Fruit fly (Drosophila melanogaster) whole organism, embryonic: ENCODE data around the gene y.

Source experiments
- ATbp ChIP-seq: fragments of 200-800 bp; sonication (Bioruptor generic); optimal IDR thresholded peaks from 2 replicates; lab custom pipeline; 2017; ENCODE audit warnings: missing biosample characterization, mild to moderate bottlenecking, missing genetic modification characterization, missing genetic modification reagents
- Asciz ChIP-seq: fragments of 200-800 bp; sonication (Bioruptor generic); optimal IDR thresholded peaks from 2 replicates; lab custom pipeline; 2017; ENCODE audit warnings: missing biosample characterization, mild to moderate bottlenecking, missing genetic modification characterization, missing genetic modification reagents
- Bgb ChIP-seq: fragments of 200-800 bp; sonication (Bioruptor generic); IDR thresholded peaks from 2 replicates; pipeline ENCODE4 v1.3.6; 2022; ENCODE audit warnings: missing biosample characterization, missing genetic modification characterization; ENCODE audit not compliant: partially characterized antibody
- Blimp-1 ChIP-seq: fragments of 200-800 bp; sonication (Bioruptor generic); optimal IDR thresholded peaks from 3 replicates; lab custom pipeline; 2018; ENCODE audit warnings: missing biosample characterization, missing genetic modification characterization, mild to moderate bottlenecking, moderate library complexity, missing genetic modification reagents
- CG12219 ChIP-seq: fragments of 200-800 bp; sonication (Bioruptor generic); optimal IDR thresholded peaks from 3 replicates; lab custom pipeline; 2018; ENCODE audit warnings: missing biosample characterization, mild to moderate bottlenecking, missing genetic modification characterization
- CG13296 ChIP-seq: fragments of 200-800 bp; sonication (Bioruptor generic); optimal IDR thresholded peaks from 3 replicates; lab custom pipeline; 2018; ENCODE audit warnings: missing biosample characterization, mild to moderate bottlenecking, missing genetic modification characterization
- CG15011 ChIP-seq: fragments of 200-800 bp; sonication (Bioruptor generic); optimal IDR thresholded peaks from 3 replicates; lab custom pipeline; 2018; ENCODE audit warnings: missing biosample characterization, mild to moderate bottlenecking, missing genetic modification characterization
- CG15601 ChIP-seq: fragments of 200-800 bp; sonication (Bioruptor generic); optimal IDR thresholded peaks from 3 replicates; lab custom pipeline; 2019; ENCODE audit warnings: missing biosample characterization, mild to moderate bottlenecking, missing genetic modification characterization, moderate library complexity
- CG17361 ChIP-seq: fragments of 200-800 bp; sonication (Bioruptor generic); IDR thresholded peaks from 3 replicates; pipeline ENCODE4 v1.3.6; 2022; ENCODE audit warnings: missing biosample characterization, missing genetic modification characterization
- CG2199 ChIP-seq: fragments of 200-800 bp; sonication (Bioruptor generic); IDR thresholded peaks from 3 replicates; pipeline ENCODE4 v1.3.6; 2022; ENCODE audit warnings: missing biosample characterization, missing genetic modification characterization
- CG2712 ChIP-seq: fragments of 200-800 bp; optimal IDR thresholded peaks from 3 replicates; lab custom pipeline; 2019; ENCODE audit warnings: missing biosample characterization, mild to moderate bottlenecking, missing genetic modification characterization, moderate library complexity
- CG31441 ChIP-seq: fragments of 200-800 bp; sonication (Bioruptor generic); IDR thresholded peaks from 2 replicates; pipeline ENCODE4 v1.3.6; 2022; ENCODE audit warnings: missing biosample characterization, missing genetic modification characterization
- CG3407 ChIP-seq: fragments of 200-800 bp; sonication (Bioruptor generic); optimal IDR thresholded peaks from 2 replicates; lab custom pipeline; 2018; ENCODE audit warnings: missing biosample characterization, mild to moderate bottlenecking, missing genetic modification characterization
- CG4820 ChIP-seq: fragments of 200-800 bp; sonication (Bioruptor generic); optimal IDR thresholded peaks from 3 replicates; lab custom pipeline; 2016; ENCODE audit warnings: missing biosample characterization, missing genetic modification characterization
- CG7928 ChIP-seq: fragments of 200-800 bp; sonication (Bioruptor generic); optimal IDR thresholded peaks from 2 replicates; lab custom pipeline; 2017; ENCODE audit warnings: missing biosample characterization, mild to moderate bottlenecking, missing genetic modification characterization
- CG7987 ChIP-seq: fragments of 200-800 bp; sonication (Bioruptor generic); optimal IDR thresholded peaks from 2 replicates; lab custom pipeline; 2018; ENCODE audit warnings: missing biosample characterization, mild to moderate bottlenecking, missing genetic modification characterization, moderate library complexity
- CG8924 ChIP-seq: fragments of 200-800 bp; optimal IDR thresholded peaks from 3 replicates; lab custom pipeline; 2019; ENCODE audit warnings: missing biosample characterization, mild to moderate bottlenecking, missing genetic modification characterization, moderate library complexity
- CG8944 ChIP-seq: fragments of 200-800 bp; sonication (Bioruptor generic); optimal IDR thresholded peaks from 3 replicates; lab custom pipeline; 2016; ENCODE audit warnings: missing biosample characterization, missing genetic modification characterization
- CTCF ChIP-seq: fragments of 200-800 bp; sonication (Bioruptor generic); optimal IDR thresholded peaks from 2 replicates; lab custom pipeline; 2017; ENCODE audit warnings: missing biosample characterization, mild to moderate bottlenecking, missing genetic modification characterization, moderate library complexity
- CkIIα-i1 ChIP-seq: fragments of 200-800 bp; sonication (Bioruptor generic); IDR thresholded peaks from 2 replicates; pipeline ENCODE4 v1.3.6; 2022; ENCODE audit warnings: missing biosample characterization, missing genetic modification characterization
- HmgD ChIP-seq: fragments of 200-800 bp; sonication (Bioruptor generic); optimal IDR thresholded peaks from 3 replicates; lab custom pipeline; 2016; ENCODE audit warnings: missing biosample characterization, missing genetic modification characterization
- Hr39 ChIP-seq: fragments of >200 bp; optimal IDR thresholded peaks from 2 replicates; lab custom pipeline; 2017
- MTF-1 ChIP-seq: fragments of 200-800 bp; sonication (Bioruptor generic); optimal IDR thresholded peaks from 2 replicates; lab custom pipeline; 2018; ENCODE audit warnings: missing biosample characterization, mild to moderate bottlenecking, missing genetic modification characterization, borderline replicate concordance
- Opbp ChIP-seq: fragments of 200-800 bp; sonication (Bioruptor generic); IDR thresholded peaks from 3 replicates; pipeline ENCODE4 v1.3.6; 2022; ENCODE audit warnings: missing biosample characterization, missing genetic modification characterization; ENCODE audit not compliant: partially characterized antibody
- Poxn ChIP-seq: fragments of 200-800 bp; sonication (Bioruptor generic); IDR thresholded peaks from 2 replicates; pipeline ENCODE4 v1.3.6; 2022; ENCODE audit warnings: missing biosample characterization, missing genetic modification characterization
- Spps ChIP-seq: fragments of 200-800 bp; sonication (Bioruptor generic); optimal IDR thresholded peaks from 2 replicates; lab custom pipeline; 2018; ENCODE audit warnings: missing biosample characterization, mild to moderate bottlenecking, missing genetic modification characterization
- Taf1 ChIP-seq: fragments of 200-800 bp; sonication (Bioruptor generic); IDR thresholded peaks from 2 replicates; pipeline ENCODE4 v1.3.6; 2022; ENCODE audit warnings: missing biosample characterization, missing genetic modification characterization
- YL-1 ChIP-seq: fragments of 200-800 bp; sonication (Bioruptor generic); optimal IDR thresholded peaks from 3 replicates; lab custom pipeline; 2017; ENCODE audit warnings: missing biosample characterization, mild to moderate bottlenecking, missing genetic modification characterization
- abd-A ChIP-seq: fragments of 200-800 bp; sonication (Bioruptor generic); optimal IDR thresholded peaks from 3 replicates; lab custom pipeline; 2019; ENCODE audit warnings: missing biosample characterization, mild to moderate bottlenecking, missing genetic modification characterization, moderate library complexity
- ase ChIP-seq: fragments of 200-800 bp; sonication (Bioruptor generic); IDR thresholded peaks from 3 replicates; pipeline ENCODE4 v1.3.6; 2022; ENCODE audit warnings: missing biosample characterization, missing genetic modification characterization
- bsh ChIP-seq, 2 experiments: fragments of 200-800 bp; sonication (Bioruptor generic); optimal IDR thresholded peaks; 2 replicates each; lab custom pipeline; 2017 to 2018; ENCODE audit warnings: mild to moderate bottlenecking in 2 of 2, missing biosample characterization in 2 of 2, missing genetic modification characterization in 2 of 2, moderate library complexity in 1 of 2
- dmrt11E ChIP-seq: fragments of 200-800 bp; sonication (Bioruptor generic); optimal IDR thresholded peaks from 3 replicates; lab custom pipeline; 2018; ENCODE audit warnings: missing biosample characterization, mild to moderate bottlenecking, missing genetic modification characterization, moderate library complexity
- dmrt99B ChIP-seq: fragments of 200-800 bp; sonication (Bioruptor generic); optimal IDR thresholded peaks from 2 replicates; lab custom pipeline; 2018; ENCODE audit warnings: missing biosample characterization, mild to moderate bottlenecking, missing genetic modification characterization, moderate library complexity
- ewg ChIP-seq: fragments of 200-800 bp; sonication (Bioruptor generic); optimal IDR thresholded peaks from 3 replicates; lab custom pipeline; 2017; ENCODE audit warnings: mild to moderate bottlenecking, missing biosample characterization, missing genetic modification reagents, missing genetic modification characterization
- gem ChIP-seq: fragments of 200-800 bp; sonication (Bioruptor generic); optimal IDR thresholded peaks from 2 replicates; lab custom pipeline; 2019; ENCODE audit warnings: missing biosample characterization, mild to moderate bottlenecking, missing genetic modification characterization, moderate library complexity
- lbe ChIP-seq: fragments of 200-800 bp; sonication (Bioruptor generic); optimal IDR thresholded peaks from 2 replicates; lab custom pipeline; 2016; ENCODE audit warnings: missing biosample characterization, mild to moderate bottlenecking, missing genetic modification characterization
- lola ChIP-seq, 3 experiments: fragments of >200 bp in 2 of 3; fragments of 200-800 bp in 1 of 3; sonication (Bioruptor generic) in 1 of 3; optimal IDR thresholded peaks; 2 replicates each; lab custom pipeline; 2017 to 2019; ENCODE audit warnings: missing biosample characterization in 3 of 3, missing genetic modification characterization in 3 of 3, mild to moderate bottlenecking in 1 of 3, moderate library complexity in 1 of 3
- nau ChIP-seq: fragments of 200-800 bp; sonication (Bioruptor generic); optimal IDR thresholded peaks from 3 replicates; lab custom pipeline; 2017; ENCODE audit warnings: missing biosample characterization, mild to moderate bottlenecking, missing genetic modification characterization, missing genetic modification reagents
- org-1 ChIP-seq: fragments of 200-800 bp; sonication (Bioruptor generic); optimal IDR thresholded peaks from 2 replicates; lab custom pipeline; 2017; ENCODE audit warnings: missing biosample characterization, missing genetic modification characterization
- pan ChIP-seq, 4 experiments: fragments of >200 bp in 3 of 4; fragments of 200-800 bp in 1 of 4; sonication (Bioruptor generic) in 1 of 4; optimal IDR thresholded peaks in 3 of 4; IDR thresholded peaks in 1 of 4; 2 replicates each; pipeline versions ENCODE4 v1.3.6 to Lab custom; 2017 to 2022; ENCODE audit warnings: missing biosample characterization in 2 of 4, missing genetic modification characterization in 2 of 4, mixed read lengths in 1 of 4
- phol ChIP-seq: fragments of 200-800 bp; sonication (Bioruptor generic); optimal IDR thresholded peaks from 3 replicates; lab custom pipeline; 2018; ENCODE audit warnings: missing biosample characterization, mild to moderate bottlenecking, missing genetic modification characterization, moderate library complexity
- rib ChIP-seq: fragments of 200-800 bp; sonication (Bioruptor generic); IDR thresholded peaks from 2 replicates; pipeline ENCODE4 v1.3.6; 2022; ENCODE audit warnings: missing biosample characterization, missing genetic modification characterization
- sc ChIP-seq, 3 experiments: fragments of >200 bp in 2 of 3; fragments of 200-800 bp in 1 of 3; sonication (Bioruptor generic) in 1 of 3; optimal IDR thresholded peaks; 2 replicates in 2 of 3; 3 replicates in 1 of 3; lab custom pipeline; 2017; ENCODE audit warnings: mild to moderate bottlenecking in 1 of 3, missing biosample characterization in 1 of 3, missing genetic modification characterization in 1 of 3, missing genetic modification reagents in 1 of 3
- sens ChIP-seq: fragments of 200-800 bp; sonication (Bioruptor generic); peaks from one replicate; lab custom pipeline; 2016; ENCODE audit warnings: missing biosample characterization, missing genetic modification characterization
- so ChIP-seq: fragments of 200-800 bp; sonication (Bioruptor generic); IDR thresholded peaks from 3 replicates; pipeline ENCODE4 v1.3.6; 2022; ENCODE audit warnings: missing biosample characterization, missing genetic modification characterization
- unpg ChIP-seq: fragments of 200-800 bp; sonication (Bioruptor generic); optimal IDR thresholded peaks from 3 replicates; lab custom pipeline; 2018; ENCODE audit warnings: missing biosample characterization, mild to moderate bottlenecking, missing genetic modification characterization, moderate library complexity
- usp ChIP-seq: fragments of >200 bp; optimal IDR thresholded peaks from 2 replicates; lab custom pipeline; 2017; ENCODE audit warnings: missing biosample characterization, missing genetic modification characterization

Gene y

DNA sequence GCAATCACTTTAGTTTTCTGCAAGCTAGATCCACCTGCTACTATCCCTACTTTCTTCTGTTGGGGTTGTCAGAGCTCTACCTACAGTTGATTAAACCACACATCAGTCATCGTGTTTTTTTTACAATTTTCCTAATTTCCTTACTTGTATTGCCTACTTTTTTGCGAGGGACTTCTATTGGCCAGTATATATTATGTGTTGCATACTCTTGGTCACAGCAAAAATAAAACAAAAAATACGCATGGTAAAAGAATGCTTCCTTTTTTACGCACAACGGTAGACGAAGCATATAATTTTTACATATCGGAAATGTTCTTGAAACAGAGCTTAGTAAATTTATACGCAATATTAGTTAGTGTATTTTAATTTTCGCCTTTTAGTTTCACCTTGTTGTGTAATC is 5.1 kb downstream of the y start (continued):
- peak; percentile 52 for TF ChIP-seq Bgb (GFP tag; lab: Robert Waterston, UW)
- peak; percentile 90; the same call in 2 of the 3 replicates for TF ChIP-seq CG2199 (GFP tag; lab: Robert Waterston, UW)
- TF ChIP-seq bsh (GFP tag; optimal IDR thresholded peaks at IDR 0.05; lab: Kevin White, UChicago), result peak in 1 of 2 experiments; percentile 55
- TF ChIP-seq abd-A (tag; lab: Kevin White, UChicago), result no peak
- no peak for TF ChIP-seq CG8944 (GFP tag; lab: Kevin White, UChicago)
- TF ChIP-seq YL-1 (GFP tag; lab: Kevin White, UChicago), result no peak
- TF ChIP-seq Poxn (GFP tag; lab: Robert Waterston, UW), result no peak
- TF ChIP-seq Spps (tag; lab: Kevin White, UChicago), result no peak
- TF ChIP-seq usp (GFP tag; lab: Kevin White, UChicago), result no peak
- no peak for TF ChIP-seq so (GFP tag; lab: Robert Waterston, UW)
- TF ChIP-seq CG7928 (GFP tag; lab: Kevin White, UChicago), result no peak
- TF ChIP-seq CG12219, result no peak
- 0 out of 3 replicates have a peak, but pooled peaks have one; percentile 36 for TF ChIP-seq Opbp (GFP tag; lab: Robert Waterston, UW)
- no peak for TF ChIP-seq rib (GFP tag; lab: Robert Waterston, UW)
- TF ChIP-seq org-1 (GFP tag; lab: Kevin White, UChicago), result no peak
- no peak for TF ChIP-seq Taf1 (GFP tag; lab: Robert Waterston, UW)
- TF ChIP-seq CTCF (GFP tag; lab: Kevin White, UChicago), result peak; percentile 77
- no peak for TF ChIP-seq lbe (GFP tag; lab: Kevin White, UChicago)
- no peak for TF ChIP-seq CkIIα-i1 (GFP tag; lab: Robert Waterston, UW)
- TF ChIP-seq CG31441 (GFP tag; lab: Robert Waterston, UW), result no peak
- TF ChIP-seq Hr39 (lab: Kevin White, UChicago), result no peak

DNA sequence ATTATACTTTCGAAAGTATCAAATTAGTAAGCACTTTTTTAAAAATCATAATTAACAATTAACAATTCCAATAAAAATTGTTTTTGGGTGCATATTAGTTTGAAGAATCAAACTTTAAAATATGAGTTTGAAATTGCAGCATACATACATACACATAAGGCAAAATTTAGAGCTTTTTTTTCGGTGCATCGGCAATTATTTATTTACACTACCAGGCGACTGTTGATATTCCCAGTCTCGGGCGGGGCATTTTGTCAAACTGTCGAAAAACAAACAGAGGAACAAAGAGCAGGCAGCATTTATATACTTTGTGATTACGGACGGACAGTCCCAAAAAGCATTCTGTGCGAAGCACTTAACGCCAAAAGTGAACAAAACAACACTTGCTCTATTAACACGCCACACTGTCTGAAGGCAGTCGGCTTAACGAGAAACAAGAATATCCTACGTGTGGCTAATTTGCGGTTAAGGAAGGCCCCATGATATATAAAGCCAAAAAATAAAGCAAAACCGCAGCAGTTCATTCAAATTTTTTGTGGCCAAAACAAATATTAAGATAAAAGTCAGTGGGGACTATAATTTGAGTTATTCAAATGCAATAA is 5.9 kb downstream of the y start:
- TF ChIP-seq CG31441 (GFP tag; lab: Robert Waterston, UW) (peak; percentile 21; the same call in 1 of the 2 replicates), ewg (peak; percentile 0), CG3407 (GFP tag; lab: Kevin White, UChicago) (peak; percentile 28), CG7987 (peak; percentile 21), ATbp (GFP tag; lab: Kevin White, UChicago) (peak; percentile 60), CG2712 (tag; lab: Kevin White, UChicago) (peak; percentile 37), Asciz (GFP tag; lab: Kevin White, UChicago) (peak; percentile 40), CG8924 (tag; lab: Kevin White, UChicago) (peak; percentile 14), gem (peak; percentile 57), CG15011 (GFP tag; lab: Kevin White, UChicago) (no peak), CG13296 (peak; percentile 13), HmgD (no peak), sens (GFP tag; lab: Kevin White, UChicago) (peak; percentile 78), dmrt99B (tag; lab: Kevin White, UChicago) (peak; percentile 10), Blimp-1 (GFP tag; lab: Kevin White, UChicago) (peak; percentile 13), CG15601 (tag; lab: Kevin White, UChicago) (peak; percentile 7), bsh (GFP tag; optimal IDR thresholded peaks at IDR 0.05; lab: Kevin White, UChicago) (peak in 1 of 2 experiments; percentile 27), sc (optimal IDR thresholded peaks at IDR 0.05; lab: Kevin White, UChicago) (no peak), sc (GFP tag; optimal IDR thresholded peaks at IDR 0.05; lab: Kevin White, UChicago) (peak; percentile 56), MTF-1 (GFP tag; lab: Kevin White, UChicago) (peak; percentile 56), dmrt11E (tag; lab: Kevin White, UChicago) (peak; percentile 36), CG4820 (GFP tag; lab: Kevin White, UChicago) (no peak), CG17361 (GFP tag; lab: Robert Waterston, UW) (0 out of 3 replicates have a peak, but pooled peaks have one; percentile 41), phol (tag; lab: Kevin White, UChicago) (peak; percentile 14), nau (GFP tag; lab: Kevin White, UChicago) (peak; percentile 0), pan (optimal IDR thresholded peaks at IDR 0.05; lab: Kevin White, UChicago) (no peak), pan (GFP tag; optimal IDR thresholded peaks at IDR 0.05 in 1 of 2, IDR thresholded peaks at IDR 0.05 in 1 of 2) (peak in 1 of 2 experiments; percentile 39), ase (GFP tag; lab: Robert Waterston, UW) (peak; percentile 32; the same call in 1 of the 3 replicates), unpg (peak; percentile 22), lola (GFP tag; optimal IDR thresholded peaks at IDR 0.05; lab: Kevin White, UChicago) (peak in 1 of 3 experiments; percentile 8)
